Fruit fly (Drosophila melanogaster) whole organism, prepupa: ENCODE data around the gene Gr85a.

ENCODE experiments used
- Blimp-1 ChIP-seq: fragments of 200-800 bp; sonication (Bioruptor generic); optimal IDR thresholded peaks from 3 replicates; lab custom pipeline; 2017; ENCODE audit warnings: missing biosample characterization, missing genetic modification characterization, mild to moderate bottlenecking, moderate library complexity, missing genetic modification reagents
- CG10631 ChIP-seq: fragments of 200-800 bp; sonication (Bioruptor generic); optimal IDR thresholded peaks from 2 replicates; lab custom pipeline; 2016; ENCODE audit warnings: missing biosample characterization, missing genetic modification characterization
- CG10669 ChIP-seq: fragments of 200-800 bp; sonication (Bioruptor generic); optimal IDR thresholded peaks from 3 replicates; lab custom pipeline; 2018; ENCODE audit warnings: missing biosample characterization, mild to moderate bottlenecking, missing genetic modification characterization, moderate library complexity
- CG11294 ChIP-seq: fragments of 200-800 bp; sonication (Bioruptor generic); IDR thresholded peaks from 2 replicates; pipeline ENCODE4 v1.3.6; 2022; ENCODE audit warnings: missing biosample characterization, missing genetic modification characterization
- CG11762 ChIP-seq: fragments of 200-800 bp; sonication (Bioruptor generic); optimal IDR thresholded peaks from 3 replicates; lab custom pipeline; 2016; ENCODE audit warnings: missing biosample characterization, missing genetic modification characterization; ENCODE audit not compliant: insufficient read depth
- CG11902 ChIP-seq: fragments of 200-800 bp; sonication (Bioruptor generic); optimal IDR thresholded peaks from 3 replicates; lab custom pipeline; 2016; ENCODE audit warnings: missing biosample characterization, missing genetic modification characterization
- CG15336 ChIP-seq: fragments of 200-800 bp; sonication (Bioruptor generic); IDR thresholded peaks from 2 replicates; pipeline ENCODE4 v1.3.6; 2022; ENCODE audit warnings: missing biosample characterization, missing genetic modification characterization
- CG1621 ChIP-seq: fragments of 200-800 bp; sonication (Bioruptor generic); optimal IDR thresholded peaks from 3 replicates; lab custom pipeline; 2018; ENCODE audit warnings: missing biosample characterization, mild to moderate bottlenecking, missing genetic modification characterization
- CG16779 ChIP-seq: fragments of 200-800 bp; sonication (Bioruptor generic); optimal IDR thresholded peaks from 3 replicates; lab custom pipeline; 2017; ENCODE audit warnings: missing biosample characterization, mild to moderate bottlenecking, missing genetic modification characterization
- CG3032 ChIP-seq: fragments of 200-800 bp; optimal IDR thresholded peaks from 2 replicates; lab custom pipeline; 2019; ENCODE audit warnings: missing biosample characterization, mild to moderate bottlenecking, missing genetic modification characterization, moderate library complexity
- CG32006 ChIP-seq: fragments of 200-800 bp; sonication (Bioruptor generic); optimal IDR thresholded peaks from 3 replicates; lab custom pipeline; 2017; ENCODE audit warnings: missing biosample characterization, mild to moderate bottlenecking, missing genetic modification characterization
- CG3919 ChIP-seq: fragments of 200-800 bp; sonication (Bioruptor generic); optimal IDR thresholded peaks from 3 replicates; lab custom pipeline; 2016; ENCODE audit warnings: missing biosample characterization, missing genetic modification characterization
- CG4318 ChIP-seq: fragments of 200-800 bp; sonication (Bioruptor generic); optimal IDR thresholded peaks from 3 replicates; lab custom pipeline; 2017; ENCODE audit warnings: missing biosample characterization, mild to moderate bottlenecking, missing genetic modification characterization
- CG6163 ChIP-seq: fragments of 200-800 bp; sonication (Bioruptor generic); IDR thresholded peaks from 3 replicates; pipeline ENCODE4 v1.3.6; 2022; ENCODE audit warnings: missing biosample characterization, missing genetic modification characterization
- CG6276 ChIP-seq: fragments of 200-800 bp; sonication (Bioruptor generic); optimal IDR thresholded peaks from 2 replicates; lab custom pipeline; 2017; ENCODE audit warnings: missing biosample characterization, mild to moderate bottlenecking, missing genetic modification characterization
- CG6792 ChIP-seq: fragments of 200-800 bp; sonication (Bioruptor generic); optimal IDR thresholded peaks from 3 replicates; lab custom pipeline; 2016; ENCODE audit warnings: missing biosample characterization, missing genetic modification characterization
- CG6808 ChIP-seq: fragments of 200-800 bp; sonication (Bioruptor generic); optimal IDR thresholded peaks from 3 replicates; lab custom pipeline; 2017; ENCODE audit warnings: missing biosample characterization, missing genetic modification characterization, mild to moderate bottlenecking, moderate library complexity, missing genetic modification reagents
- CG6854 ChIP-seq: fragments of 200-800 bp; sonication (Bioruptor generic); optimal IDR thresholded peaks from 2 replicates; lab custom pipeline; 2017; ENCODE audit warnings: missing biosample characterization, mild to moderate bottlenecking, missing genetic modification characterization
- CG7368 ChIP-seq: fragments of 200-800 bp; sonication (Bioruptor generic); optimal IDR thresholded peaks from 3 replicates; lab custom pipeline; 2016; ENCODE audit warnings: missing biosample characterization, missing genetic modification characterization
- CG8119 ChIP-seq: fragments of 200-800 bp; sonication (Bioruptor generic); IDR thresholded peaks from 3 replicates; pipeline ENCODE4 v1.3.6; 2022; ENCODE audit warnings: missing biosample characterization, missing genetic modification characterization
- CG9139 ChIP-seq: fragments of 200-800 bp; sonication (Bioruptor generic); optimal IDR thresholded peaks from 3 replicates; lab custom pipeline; 2017; ENCODE audit warnings: missing biosample characterization, mild to moderate bottlenecking, missing genetic modification characterization
- Eip78C ChIP-seq: fragments of 200-800 bp; sonication (Bioruptor generic); peaks from one replicate; lab custom pipeline; 2016; ENCODE audit warnings: missing biosample characterization, missing genetic modification characterization
- Eip93F ChIP-seq: fragments of 200-800 bp; sonication (Bioruptor generic); optimal IDR thresholded peaks from 2 replicates; lab custom pipeline; 2016; ENCODE audit warnings: missing biosample characterization, mild to moderate bottlenecking, missing genetic modification characterization
- Ets21C ChIP-seq: fragments of 200-800 bp; sonication (Bioruptor generic); optimal IDR thresholded peaks from 3 replicates; lab custom pipeline; 2016; ENCODE audit warnings: missing biosample characterization, missing genetic modification characterization
- Ets96B ChIP-seq: fragments of 200-800 bp; optimal IDR thresholded peaks from 2 replicates; lab custom pipeline; 2019; ENCODE audit warnings: missing biosample characterization, mild to moderate bottlenecking, missing genetic modification characterization, moderate library complexity
- Hr38 ChIP-seq: sonication (Bioruptor generic); optimal IDR thresholded peaks from 2 replicates; lab custom pipeline; 2016; ENCODE audit warnings: missing biosample characterization, missing genetic modification characterization
- Hr39 ChIP-seq: fragments of 200-800 bp; sonication (Bioruptor generic); optimal IDR thresholded peaks from 2 replicates; lab custom pipeline; 2016; ENCODE audit warnings: missing biosample characterization, missing genetic modification characterization
- Lpt ChIP-seq: fragments of 200-800 bp; sonication (Bioruptor generic); optimal IDR thresholded peaks from 3 replicates; lab custom pipeline; 2016; ENCODE audit warnings: missing biosample characterization, missing genetic modification characterization
- Met ChIP-seq: fragments of 200-800 bp; sonication (Bioruptor generic); optimal IDR thresholded peaks from 3 replicates; lab custom pipeline; 2016; ENCODE audit warnings: missing biosample characterization, missing genetic modification characterization
- OdsH ChIP-seq: fragments of 200-800 bp; sonication (Bioruptor generic); optimal IDR thresholded peaks from 3 replicates; lab custom pipeline; 2016; ENCODE audit warnings: missing biosample characterization, missing genetic modification characterization
- Smox ChIP-seq: fragments of 200-800 bp; sonication (Bioruptor generic); optimal IDR thresholded peaks from 3 replicates; lab custom pipeline; 2016; ENCODE audit warnings: missing biosample characterization, missing genetic modification characterization
- Sox14 ChIP-seq: fragments of 200-800 bp; sonication (Bioruptor generic); optimal IDR thresholded peaks from 3 replicates; lab custom pipeline; 2016; ENCODE audit warnings: missing biosample characterization, missing genetic modification characterization
- Sox15 ChIP-seq: fragments of 200-800 bp; sonication (Bioruptor generic); optimal IDR thresholded peaks from 3 replicates; lab custom pipeline; 2016; ENCODE audit warnings: missing biosample characterization, missing genetic modification characterization
- achi ChIP-seq: fragments of 200-800 bp; sonication (Bioruptor generic); optimal IDR thresholded peaks from 3 replicates; lab custom pipeline; 2016; ENCODE audit warnings: missing biosample characterization, missing genetic modification characterization
- acj6 ChIP-seq: fragments of 200-800 bp; sonication (Bioruptor generic); optimal IDR thresholded peaks from 3 replicates; lab custom pipeline; 2016; ENCODE audit warnings: missing biosample characterization, missing genetic modification characterization
- cyc ChIP-seq: fragments of 200-800 bp; sonication (Bioruptor generic); optimal IDR thresholded peaks from 3 replicates; lab custom pipeline; 2016; ENCODE audit warnings: missing biosample characterization, missing genetic modification characterization
- dac ChIP-seq: fragments of 200-800 bp; sonication (Bioruptor generic); optimal IDR thresholded peaks from 2 replicates; lab custom pipeline; 2017; ENCODE audit warnings: missing biosample characterization, mild to moderate bottlenecking, missing genetic modification characterization
- dsx ChIP-seq: fragments of 200-800 bp; optimal IDR thresholded peaks from 3 replicates; lab custom pipeline; 2019; ENCODE audit warnings: missing biosample characterization, mild to moderate bottlenecking, missing genetic modification characterization, moderate library complexity; ENCODE audit not compliant: poor library complexity, severe bottlenecking
- eg ChIP-seq: fragments of 200-800 bp; sonication (Bioruptor generic); IDR thresholded peaks from 3 replicates; pipeline ENCODE4 v1.3.6; 2022; ENCODE audit warnings: missing biosample characterization, missing genetic modification characterization
- esn ChIP-seq: fragments of 200-800 bp; sonication (Bioruptor generic); optimal IDR thresholded peaks from 2 replicates; lab custom pipeline; 2016; ENCODE audit warnings: missing biosample characterization, mild to moderate bottlenecking, missing genetic modification characterization, moderate library complexity
- fd59A ChIP-seq: fragments of 200-800 bp; sonication (Bioruptor generic); optimal IDR thresholded peaks from 2 replicates; lab custom pipeline; 2017; ENCODE audit warnings: missing biosample characterization, mild to moderate bottlenecking, missing genetic modification characterization, missing genetic modification reagents
- fd85E ChIP-seq: fragments of 200-800 bp; sonication (Bioruptor generic); optimal IDR thresholded peaks from 3 replicates; lab custom pipeline; 2016; ENCODE audit warnings: missing biosample characterization, missing genetic modification characterization
- fkh ChIP-seq: fragments of 200-800 bp; sonication (Bioruptor generic); optimal IDR thresholded peaks from 3 replicates; lab custom pipeline; 2017; ENCODE audit warnings: missing biosample characterization, mild to moderate bottlenecking, missing genetic modification characterization, moderate library complexity
- lz ChIP-seq: fragments of 200-800 bp; sonication (Bioruptor generic); optimal IDR thresholded peaks from 3 replicates; lab custom pipeline; 2016; ENCODE audit warnings: missing biosample characterization, missing genetic modification characterization
- net ChIP-seq: fragments of 200-800 bp; sonication (Bioruptor generic); optimal IDR thresholded peaks from 3 replicates; lab custom pipeline; 2016; ENCODE audit warnings: missing biosample characterization, missing genetic modification characterization
- pdm3 ChIP-seq: fragments of 200-800 bp; sonication (Bioruptor generic); optimal IDR thresholded peaks from 3 replicates; lab custom pipeline; 2016; ENCODE audit warnings: missing biosample characterization, missing genetic modification characterization
- salr ChIP-seq, 2 experiments: fragments of 200-800 bp; sonication (Bioruptor generic); optimal IDR thresholded peaks; 3 replicates each; lab custom pipeline; 2016 to 2018; ENCODE audit warnings: missing biosample characterization in 2 of 2, missing genetic modification characterization in 2 of 2, mild to moderate bottlenecking in 1 of 2
- ss ChIP-seq, 2 experiments: fragments of 200-800 bp; sonication (Bioruptor generic); optimal IDR thresholded peaks; 2 replicates in 1 of 2; 3 replicates in 1 of 2; lab custom pipeline; 2017 to 2018; ENCODE audit warnings: mild to moderate bottlenecking in 2 of 2, missing biosample characterization in 2 of 2, missing genetic modification characterization in 2 of 2, moderate library complexity in 1 of 2
- svp ChIP-seq: fragments of 200-800 bp; sonication (Bioruptor generic); peaks from one replicate; lab custom pipeline; 2016; ENCODE audit warnings: missing biosample characterization, missing genetic modification characterization
- topi ChIP-seq: fragments of 200-800 bp; sonication (Bioruptor generic); optimal IDR thresholded peaks from 3 replicates; lab custom pipeline; 2016; ENCODE audit warnings: missing biosample characterization, missing genetic modification characterization

Gr85a gene

DNA sequence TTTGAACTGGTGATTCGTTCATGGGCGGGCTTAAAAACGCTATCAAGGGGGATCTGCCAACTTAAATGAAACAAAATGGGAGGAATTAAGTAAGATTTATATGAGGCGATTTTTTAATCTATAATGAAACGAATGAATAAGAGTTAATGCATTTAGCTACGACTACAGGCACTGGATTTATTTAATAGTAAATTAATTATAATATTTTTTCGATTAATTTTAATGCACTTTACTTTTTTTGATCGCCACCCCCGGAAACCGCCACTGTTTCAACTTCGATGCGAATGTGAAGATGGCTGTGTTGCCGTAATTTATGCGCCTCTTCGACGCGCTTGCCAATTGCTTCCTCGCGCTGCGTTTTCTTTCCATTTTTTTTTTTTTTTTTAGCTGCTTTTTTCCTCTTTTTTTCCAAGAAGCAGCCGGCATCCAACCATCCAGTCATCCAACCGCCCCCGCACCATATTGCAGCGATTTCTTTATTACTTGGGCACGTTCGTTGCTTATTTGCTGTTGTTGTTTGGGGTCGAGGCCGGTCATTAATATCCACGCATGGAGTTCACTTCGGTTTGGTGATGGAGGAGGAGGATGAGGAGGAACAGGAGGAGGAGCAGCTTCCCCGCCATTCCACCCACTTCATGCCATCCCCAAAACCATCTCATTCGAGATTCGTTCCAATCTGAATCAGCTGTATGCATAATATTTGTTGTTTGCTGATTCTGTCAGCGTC is 33.2 kb downstream of the Gr85a start:
- peak; percentile 28 for TF ChIP-seq CG11902
- TF ChIP-seq achi (GFP tag; lab: Kevin White, UChicago), result peak; percentile 65
- TF ChIP-seq Blimp-1 (GFP tag; lab: Kevin White, UChicago), result no peak
- TF ChIP-seq lz (GFP tag; lab: Kevin White, UChicago), result peak; percentile 65
- peak; percentile 83 to 85 for TF ChIP-seq ss (GFP tag; optimal IDR thresholded peaks at IDR 0.05; lab: Kevin White, UChicago)
- peak; percentile 55 for TF ChIP-seq topi (GFP tag; lab: Kevin White, UChicago)
- TF ChIP-seq fkh, result no peak
- TF ChIP-seq salr (GFP tag; optimal IDR thresholded peaks at IDR 0.05; lab: Kevin White, UChicago), result peak; percentile 54 to 68
- TF ChIP-seq CG9139 (GFP tag; lab: Kevin White, UChicago), result peak; percentile 85
- TF ChIP-seq fd85E (GFP tag; lab: Kevin White, UChicago), result no peak
- TF ChIP-seq OdsH (GFP tag; lab: Kevin White, UChicago), result peak; percentile 71
- TF ChIP-seq net, result peak; percentile 51
- TF ChIP-seq CG4318, result peak; percentile 47
- TF ChIP-seq dac, result no peak
- no peak for TF ChIP-seq svp (GFP tag; lab: Kevin White, UChicago)
- no peak for TF ChIP-seq Hr38 (GFP tag; lab: Kevin White, UChicago)
- no peak; the same call in 1 of the 2 replicates for TF ChIP-seq CG11294
- peak; percentile 87 for TF ChIP-seq CG10631 (GFP tag; lab: Kevin White, UChicago)
- TF ChIP-seq cyc (GFP tag; lab: Kevin White, UChicago), result peak; percentile 49
- TF ChIP-seq Sox15 (GFP tag; lab: Kevin White, UChicago), result peak; percentile 43
- TF ChIP-seq Sox14 (GFP tag; lab: Kevin White, UChicago), result peak; percentile 1
- peak; percentile 51 for TF ChIP-seq pdm3 (GFP tag; lab: Kevin White, UChicago)
- peak; percentile 75 for TF ChIP-seq CG6792 (GFP tag; lab: Kevin White, UChicago)
- TF ChIP-seq CG6276 (GFP tag; lab: Kevin White, UChicago), result peak; percentile 15
- peak; percentile 36 for TF ChIP-seq CG6854 (GFP tag; lab: Kevin White, UChicago)
- TF ChIP-seq fd59A (GFP tag; lab: Kevin White, UChicago), result peak; percentile 73
- peak; percentile 63 for TF ChIP-seq CG11762 (GFP tag; lab: Kevin White, UChicago)
- TF ChIP-seq CG8119 (GFP tag; lab: Robert Waterston, UW), result peak; percentile 68
- TF ChIP-seq CG32006 (GFP tag; lab: Kevin White, UChicago), result peak; percentile 72
- no peak for TF ChIP-seq Hr39 (GFP tag; lab: Kevin White, UChicago)
- TF ChIP-seq CG10669 (GFP tag; lab: Kevin White, UChicago), result peak; percentile 85
- TF ChIP-seq Smox, result peak; percentile 22
- TF ChIP-seq dsx (GFP tag; lab: Kevin White, UChicago), result peak; percentile 82
- peak; percentile 70 for TF ChIP-seq acj6 (GFP tag; lab: Kevin White, UChicago)
- peak; percentile 86 for TF ChIP-seq Ets96B (tag; lab: Kevin White, UChicago)
- peak; percentile 69 for TF ChIP-seq CG3919 (GFP tag; lab: Kevin White, UChicago)
- peak; percentile 56 for TF ChIP-seq CG1621 (tag; lab: Kevin White, UChicago)
- TF ChIP-seq esn (GFP tag; lab: Kevin White, UChicago), result peak; percentile 43
- peak; percentile 90 for TF ChIP-seq CG3032 (tag; lab: Kevin White, UChicago)
- peak; percentile 54; the same call in 2 of the 3 replicates for TF ChIP-seq eg (GFP tag; lab: Robert Waterston, UW)
- TF ChIP-seq CG6808 (GFP tag; lab: Kevin White, UChicago), result peak; percentile 85
- TF ChIP-seq CG6163 (GFP tag; lab: Robert Waterston, UW), result peak; percentile 64; the same call in 2 of the 3 replicates
- peak; percentile 75 for TF ChIP-seq CG16779 (tag; lab: Kevin White, UChicago)
- TF ChIP-seq Met (GFP tag; lab: Kevin White, UChicago), result peak; percentile 35
- TF ChIP-seq CG15336, result peak; percentile 41; the same call in 1 of the 2 replicates
- peak; percentile 43 for TF ChIP-seq Eip93F (GFP tag; lab: Kevin White, UChicago)
- TF ChIP-seq Eip78C (GFP tag; lab: Kevin White, UChicago), result peak; percentile 87
- peak; percentile 24 for TF ChIP-seq Lpt
- peak; percentile 44 for TF ChIP-seq CG7368 (GFP tag; lab: Kevin White, UChicago)
- TF ChIP-seq Ets21C (GFP tag; lab: Kevin White, UChicago), result no peak
